Worm (Caenorhabditis elegans) whole organism, late embryonic: Measurements from ENCODE around the gene D1005.2.

Source experiments
- F13H6.1 ChIP-seq: sonication (generic microtip); optimal IDR thresholded peaks from 2 replicates; lab custom pipeline; 2016; ENCODE audit warnings: missing genetic modification characterization, missing compliant biosample characterization
- K09A11.1 ChIP-seq: sonication (generic microtip); optimal IDR thresholded peaks from 2 replicates; lab custom pipeline; 2017; ENCODE audit warnings: antibody characterized with exemption, mild to moderate bottlenecking, missing genetic modification characterization, missing compliant biosample characterization; ENCODE audit not compliant: insufficient read depth
- ahr-1 ChIP-seq: sonication (generic microtip); optimal IDR thresholded peaks from 2 replicates; lab custom pipeline; 2016; ENCODE audit warnings: missing genetic modification characterization, missing compliant biosample characterization
- ama-1 ChIP-seq: fragments of 150-350 bp; optimal IDR thresholded peaks from 2 replicates; lab custom pipeline; 2014
- ceh-14 ChIP-seq: sonication (generic microtip); optimal IDR thresholded peaks from 2 replicates; lab custom pipeline; 2016; ENCODE audit warnings: missing genotype, missing genetic modification characterization, missing compliant biosample characterization
- ceh-18 ChIP-seq: sonication (generic microtip); optimal IDR thresholded peaks from 2 replicates; lab custom pipeline; 2016; ENCODE audit warnings: missing genetic modification characterization, missing compliant biosample characterization
- ceh-2 ChIP-seq: sonication (generic microtip); optimal IDR thresholded peaks from 2 replicates; lab custom pipeline; 2016; ENCODE audit warnings: missing genotype, missing genetic modification characterization, missing compliant biosample characterization
- ceh-22 ChIP-seq: sonication (generic microtip); optimal IDR thresholded peaks from 2 replicates; lab custom pipeline; 2017; ENCODE audit warnings: missing biosample characterization, missing genetic modification characterization
- ceh-24 ChIP-seq: sonication (generic microtip); optimal IDR thresholded peaks from 2 replicates; lab custom pipeline; 2016; ENCODE audit warnings: mild to moderate bottlenecking, missing genetic modification characterization, missing compliant biosample characterization
- ceh-30 ChIP-seq: fragments of 150-350 bp; optimal IDR thresholded peaks from 2 replicates; lab custom pipeline; 2014; ENCODE audit warnings: missing biosample characterization, missing genetic modification characterization
- ceh-31 ChIP-seq: sonication (generic microtip); optimal IDR thresholded peaks from 2 replicates; lab custom pipeline; 2016; ENCODE audit warnings: missing genetic modification characterization, missing compliant biosample characterization
- ceh-34 ChIP-seq: sonication (generic microtip); optimal IDR thresholded peaks from 2 replicates; lab custom pipeline; 2016; ENCODE audit warnings: mild to moderate bottlenecking, missing genetic modification characterization, missing compliant biosample characterization
- ceh-45 ChIP-seq: fragments of 200-800 bp; sonication (Bioruptor generic); IDR thresholded peaks from 2 replicates; pipeline ENCODE4 v1.3.6; 2022; ENCODE audit warnings: missing genetic modification reagents, missing genetic modification characterization, missing compliant biosample characterization
- ceh-9 ChIP-seq: sonication (generic microtip); optimal IDR thresholded peaks from 2 replicates; lab custom pipeline; 2016; ENCODE audit warnings: mild to moderate bottlenecking, missing genetic modification characterization, inconsistent platforms, missing compliant biosample characterization
- che-1 ChIP-seq: sonication (generic microtip); optimal IDR thresholded peaks from 2 replicates; lab custom pipeline; 2016; ENCODE audit warnings: mild to moderate bottlenecking, missing genetic modification characterization, missing compliant biosample characterization
- dmd-4 ChIP-seq: sonication (generic microtip); optimal IDR thresholded peaks from 2 replicates; lab custom pipeline; 2016; ENCODE audit warnings: borderline replicate concordance, missing genetic modification characterization, missing compliant biosample characterization
- elt-4 ChIP-seq: sonication (generic microtip); optimal IDR thresholded peaks from 2 replicates; lab custom pipeline; 2016; ENCODE audit warnings: missing genetic modification characterization, missing compliant biosample characterization
- fax-1 ChIP-seq: sonication (generic microtip); optimal IDR thresholded peaks from 2 replicates; lab custom pipeline; 2016; ENCODE audit warnings: missing genotype, missing genetic modification characterization, missing compliant biosample characterization
- fkh-10 ChIP-seq: fragments of 150-350 bp; optimal IDR thresholded peaks from 2 replicates; lab custom pipeline; 2014; ENCODE audit warnings: missing biosample characterization, missing genetic modification reagents, missing genetic modification characterization
- gmeb-2 ChIP-seq: sonication (generic microtip); optimal IDR thresholded peaks from 2 replicates; lab custom pipeline; 2016; ENCODE audit warnings: missing genetic modification characterization, inconsistent platforms, missing compliant biosample characterization
- hlh-13 ChIP-seq: fragments of 200-800 bp; sonication (Bioruptor generic); optimal IDR thresholded peaks from 2 replicates; lab custom pipeline; 2018; ENCODE audit warnings: mild to moderate bottlenecking, missing genetic modification characterization, missing compliant biosample characterization
- hlh-15 ChIP-seq: sonication (generic microtip); optimal IDR thresholded peaks from 2 replicates; lab custom pipeline; 2016; ENCODE audit warnings: missing genetic modification characterization, missing compliant biosample characterization
- hlh-30 ChIP-seq: sonication (generic microtip); optimal IDR thresholded peaks from 2 replicates; lab custom pipeline; 2017; ENCODE audit warnings: antibody characterized with exemption, missing genetic modification characterization, missing compliant biosample characterization; ENCODE audit not compliant: insufficient read depth
- lin-11 ChIP-seq: fragments of 200-800 bp; sonication (Bioruptor generic); optimal IDR thresholded peaks from 2 replicates; lab custom pipeline; 2018; ENCODE audit warnings: mild to moderate bottlenecking, missing genetic modification characterization, missing compliant biosample characterization
- mec-3 ChIP-seq: sonication (generic microtip); optimal IDR thresholded peaks from 2 replicates; lab custom pipeline; 2016; ENCODE audit warnings: borderline replicate concordance, missing genetic modification characterization, missing compliant biosample characterization
- nhr-232 ChIP-seq: sonication (generic microtip); optimal IDR thresholded peaks from 2 replicates; lab custom pipeline; 2016; ENCODE audit warnings: missing genetic modification characterization, missing compliant biosample characterization
- npax-4 ChIP-seq: sonication (generic microtip); optimal IDR thresholded peaks from 2 replicates; lab custom pipeline; 2016; ENCODE audit warnings: missing genetic modification characterization, missing compliant biosample characterization
- odd-2 ChIP-seq: sonication (generic microtip); optimal IDR thresholded peaks from 2 replicates; lab custom pipeline; 2017; ENCODE audit warnings: antibody characterized with exemption, mild to moderate bottlenecking, missing genetic modification characterization, missing compliant biosample characterization
- pag-3 ChIP-seq: sonication (generic microtip); optimal IDR thresholded peaks from 2 replicates; lab custom pipeline; 2016; ENCODE audit warnings: missing compliant biosample characterization, missing genetic modification characterization, borderline replicate concordance
- pat-9 ChIP-seq: fragments of 200-800 bp; sonication (Bioruptor generic); optimal IDR thresholded peaks from 2 replicates; lab custom pipeline; 2018; ENCODE audit warnings: mild to moderate bottlenecking, missing genetic modification characterization, moderate library complexity, missing compliant biosample characterization
- pha-2 ChIP-seq: sonication (generic microtip); optimal IDR thresholded peaks from 2 replicates; lab custom pipeline; 2017; ENCODE audit warnings: mild to moderate bottlenecking, missing genetic modification characterization, missing compliant biosample characterization
- rnt-1 ChIP-seq: sonication (generic microtip); optimal IDR thresholded peaks from 2 replicates; lab custom pipeline; 2016; ENCODE audit warnings: missing genetic modification characterization, missing compliant biosample characterization
- sdc-2 ChIP-seq: sonication (generic microtip); optimal IDR thresholded peaks from 2 replicates; lab custom pipeline; 2016; ENCODE audit warnings: missing genotype, missing genetic modification characterization, missing compliant biosample characterization
- sox-4 ChIP-seq: sonication (generic microtip); optimal IDR thresholded peaks from 2 replicates; lab custom pipeline; 2017; ENCODE audit warnings: mild to moderate bottlenecking, missing genetic modification characterization, inconsistent platforms, missing compliant biosample characterization
- syd-9 ChIP-seq: sonication (generic microtip); optimal IDR thresholded peaks from 2 replicates; lab custom pipeline; 2016; ENCODE audit warnings: mild to moderate bottlenecking, missing genetic modification characterization, moderate library complexity, missing compliant biosample characterization
- tbx-2 ChIP-seq: sonication (generic microtip); optimal IDR thresholded peaks from 2 replicates; lab custom pipeline; 2016; ENCODE audit warnings: missing genetic modification characterization, missing compliant biosample characterization
- unc-3 ChIP-seq, 2 experiments: fragments of 200-800 bp in 1 of 2; sonication (Bioruptor generic) in 1 of 2; sonication (generic microtip) in 1 of 2; conservative IDR thresholded peaks in 1 of 2; optimal IDR thresholded peaks in 1 of 2; 2 replicates each; pipeline versions ENCODE4 v1.3.6 to Lab custom; 2016 to 2022; ENCODE audit warnings: missing compliant biosample characterization in 2 of 2, missing genetic modification characterization in 2 of 2, missing genetic modification reagents in 1 of 2
- unc-42 ChIP-seq: sonication (generic microtip); optimal IDR thresholded peaks from 2 replicates; lab custom pipeline; 2016; ENCODE audit warnings: missing genotype, missing genetic modification characterization, missing compliant biosample characterization
- unc-86 ChIP-seq: sonication (generic microtip); optimal IDR thresholded peaks from 2 replicates; lab custom pipeline; 2016; ENCODE audit warnings: missing genetic modification characterization, missing compliant biosample characterization
- zip-5 ChIP-seq: sonication (generic microtip); optimal IDR thresholded peaks from 2 replicates; lab custom pipeline; 2016; ENCODE audit warnings: missing genetic modification characterization, missing compliant biosample characterization

Gene D1005.2

DNA sequence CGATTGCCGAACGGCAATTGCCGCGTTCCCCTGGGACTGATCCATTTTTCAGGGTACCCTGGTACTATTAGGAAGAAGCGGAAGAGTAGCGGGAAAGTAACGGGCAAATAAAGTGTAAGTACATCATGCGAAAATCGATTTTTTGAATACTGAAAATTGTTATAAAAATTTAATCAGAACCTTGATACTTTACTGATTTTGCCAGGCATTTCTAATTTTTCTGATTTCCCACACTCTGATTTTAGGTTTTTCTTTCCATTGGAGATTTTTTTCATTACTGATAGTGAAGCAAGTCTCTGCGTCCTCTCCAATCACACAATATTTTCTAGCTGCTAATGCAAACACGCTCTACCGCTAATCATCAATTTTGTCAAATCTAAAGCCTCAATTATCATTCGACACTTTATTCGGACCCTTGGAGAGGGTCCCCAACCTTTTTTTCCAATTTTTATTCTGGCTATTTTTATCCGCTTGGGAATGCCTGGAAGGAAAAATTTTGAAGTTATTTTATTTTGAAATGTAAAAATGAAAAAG lies 39.6 kb upstream of the D1005.2 start, which contains the start of gene F19G12.9:
F19G12.9 (plus strand) TSS at position 51 of the 534 bp plus-strand sequence.
- no peak for TF ChIP-seq gmeb-2 (tag; lab: Kevin White, UChicago)
- no peak for TF ChIP-seq unc-3 (GFP tag; conservative IDR thresholded peaks at IDR 0.05; lab: Robert Waterston, UW)
- no peak for TF ChIP-seq unc-3 (tag; optimal IDR thresholded peaks at IDR 0.05; lab: Kevin White, UChicago)
- TF ChIP-seq fkh-10 (GFP tag; lab: Kevin White, UChicago): no peak
- TF ChIP-seq sox-4: no peak
- TF ChIP-seq che-1 (tag; lab: Kevin White, UChicago): no peak
- TF ChIP-seq pag-3 (tag; lab: Kevin White, UChicago): no peak
- no peak for TF ChIP-seq ceh-31 (tag; lab: Kevin White, UChicago)
- no peak for TF ChIP-seq ceh-18
- TF ChIP-seq dmd-4: no peak
- no peak for TF ChIP-seq hlh-15 (tag; lab: Kevin White, UChicago)
- TF ChIP-seq ceh-22 (tag; lab: Kevin White, UChicago): no peak
- TF ChIP-seq odd-2: no peak
- no peak for TF ChIP-seq ahr-1 (tag; lab: Kevin White, UChicago)
- TF ChIP-seq ceh-30 (tag; lab: Kevin White, UChicago): no peak
- no peak for TF ChIP-seq pat-9 (tag; lab: Kevin White, UChicago)
- TF ChIP-seq ceh-14 (tag; lab: Kevin White, UChicago): no peak

DNA sequence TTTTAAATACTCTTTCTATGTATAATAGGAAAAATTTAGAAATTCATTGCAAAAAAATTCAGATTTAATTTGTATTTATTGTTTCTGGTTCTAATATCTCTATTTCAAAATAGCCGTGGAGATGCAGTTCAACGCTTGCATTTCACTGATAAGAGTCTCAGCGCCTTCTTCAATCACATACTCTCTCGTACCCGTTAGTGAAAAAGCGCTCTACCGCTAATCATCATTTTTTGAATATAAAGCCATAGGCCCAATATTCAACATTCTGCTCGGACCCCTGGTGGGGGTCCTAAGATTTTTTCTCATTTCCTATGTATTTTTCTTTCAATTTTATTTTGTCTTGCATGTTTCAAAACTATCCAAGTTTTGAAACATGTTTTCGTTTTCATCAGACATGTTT lies 38.3 kb upstream of the D1005.2 start:
- no peak for TF ChIP-seq mec-3 (tag; lab: Kevin White, UChicago)
- no peak for TF ChIP-seq K09A11.1 (tag; lab: Kevin White, UChicago)
- no peak for TF ChIP-seq syd-9 (tag; lab: Kevin White, UChicago)
- TF ChIP-seq pha-2 (tag; lab: Kevin White, UChicago): no peak

DNA sequence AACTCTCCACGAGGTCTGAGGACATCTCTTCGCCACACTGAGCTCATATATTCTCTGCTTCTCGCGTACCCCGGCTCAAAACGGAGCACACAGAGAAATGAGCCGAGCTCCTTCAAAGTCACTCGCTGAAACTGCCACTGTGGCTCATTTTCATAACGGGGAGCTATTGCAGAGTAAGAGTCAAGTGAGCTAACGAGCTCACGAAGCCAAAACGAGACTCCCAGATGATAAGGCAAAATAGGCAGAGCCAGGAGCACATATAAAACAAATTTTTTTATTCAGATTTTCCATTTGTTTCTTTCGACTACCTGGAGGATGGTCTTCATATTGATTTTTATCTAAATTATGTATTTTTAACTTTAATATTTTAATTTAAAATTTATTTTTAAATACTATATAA lies 34.3 kb upstream of the D1005.2 start, which contains the start of gene F19G12.3:
F19G12.3 (plus strand) TSS at position 301 of the 400 bp plus-strand sequence.
- no peak for TF ChIP-seq F13H6.1
- TF ChIP-seq elt-4: no peak
- TF ChIP-seq unc-42 (tag; lab: Kevin White, UChicago): no peak
- TF ChIP-seq hlh-30: no peak
- TF ChIP-seq fax-1 (tag; lab: Kevin White, UChicago): no peak
- TF ChIP-seq odd-2: no peak
- no peak for TF ChIP-seq hlh-13 (GFP tag; lab: Kevin White, UChicago)
- TF ChIP-seq ceh-31 (tag; lab: Kevin White, UChicago): no peak
- no peak for TF ChIP-seq ceh-30 (tag; lab: Kevin White, UChicago)
- TF ChIP-seq pha-2 (tag; lab: Kevin White, UChicago): no peak
- TF ChIP-seq ceh-24 (tag; lab: Kevin White, UChicago): no peak
- no peak for TF ChIP-seq zip-5
- TF ChIP-seq tbx-2 (tag; lab: Kevin White, UChicago): no peak
- no peak for TF ChIP-seq ceh-22 (tag; lab: Kevin White, UChicago)
- no peak for TF ChIP-seq ceh-18
- no peak for TF ChIP-seq ceh-9 (tag; lab: Kevin White, UChicago)
- TF ChIP-seq, all 69 proteins: peak for 0

DNA sequence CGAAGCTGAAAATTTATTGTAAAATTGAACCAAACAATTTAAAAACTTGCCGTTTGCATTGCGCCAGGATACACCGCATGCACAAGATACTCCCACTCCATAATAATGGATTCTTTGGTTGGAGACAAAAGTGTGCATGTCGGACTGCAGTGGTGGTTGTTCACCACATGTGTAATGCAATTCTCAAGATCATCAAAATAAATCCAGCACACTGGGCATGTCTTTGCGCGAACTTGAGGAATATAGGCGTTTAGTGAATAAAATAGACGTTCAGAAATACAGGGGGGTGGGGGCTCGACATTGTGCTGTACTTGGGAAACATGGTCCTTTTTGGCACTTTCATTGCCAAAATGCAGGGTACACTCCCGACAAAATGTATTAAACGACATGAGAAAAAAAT lies 32.4 kb upstream of the D1005.2 start, which contains the start of gene F19G12.11:
F19G12.11 (minus strand) TSS at position 101 of the 400 bp plus-strand sequence.
- TF ChIP-seq ceh-2 (tag; lab: Kevin White, UChicago) (no peak), dmd-4 (no peak), lin-11 (tag; lab: Kevin White, UChicago) (no peak), unc-86 (tag; lab: Kevin White, UChicago) (no peak), odd-2 (no peak), unc-42 (tag; lab: Kevin White, UChicago) (no peak), ceh-34 (no peak), ceh-45 (GFP tag; lab: Robert Waterston, UW) (no peak), unc-3 (GFP tag; conservative IDR thresholded peaks at IDR 0.05; lab: Robert Waterston, UW) (no peak), unc-3 (tag; optimal IDR thresholded peaks at IDR 0.05; lab: Kevin White, UChicago) (no peak), ama-1 (lab: Kevin White, UChicago) (no peak), fkh-10 (GFP tag; lab: Kevin White, UChicago) (no peak), sdc-2 (tag; lab: Kevin White, UChicago) (no peak), nhr-232 (tag; lab: Kevin White, UChicago) (no peak), rnt-1 (tag; lab: Kevin White, UChicago) (no peak), npax-4 (tag; lab: Kevin White, UChicago) (no peak), K09A11.1 (tag; lab: Kevin White, UChicago) (no peak), tbx-2 (tag; lab: Kevin White, UChicago) (no peak)
- TF ChIP-seq, all 69 proteins: peak for 0
